Worm (Caenorhabditis elegans): ENCODE results near the gene str-30.

The str-30 gene

ce11 chrV:3768270-3768669 is 43.4 kb downstream of the str-30 start, which contains the start of gene R08E5.4 (continued):
- no peak for TF ChIP-seq cey-2 (tag; optimal IDR thresholded peaks at IDR 0.05; ENCODE audit: borderline replicate concordance, insufficient read depth)
- TF ChIP-seq ceh-28 (tag; optimal IDR thresholded peaks at IDR 0.05): no peak

- no peak for TF ChIP-seq lin-39 (tag; optimal IDR thresholded peaks at IDR 0.05)
- no peak for TF ChIP-seq daf-8 (GFP tag; IDR thresholded peaks at IDR 0.05)
- TF ChIP-seq ceh-62 (tag; optimal IDR thresholded peaks at IDR 0.05): no peak
- no peak for TF ChIP-seq nhr-10 (tag; optimal IDR thresholded peaks at IDR 0.05)
- no peak for TF ChIP-seq vab-7 (GFP tag; IDR thresholded peaks at IDR 0.05)
- no peak for TF ChIP-seq tra-1 (GFP tag; IDR thresholded peaks at IDR 0.05)
- no peak for TF ChIP-seq daf-16 (GFP tag; optimal IDR thresholded peaks at IDR 0.05)
- TF ChIP-seq daf-16 (tag; optimal IDR thresholded peaks at IDR 0.05): no peak
- peak; percentile 14 for TF ChIP-seq hlh-11 (tag; optimal IDR thresholded peaks at IDR 0.05)
- no peak for TF ChIP-seq dve-1 (tag; optimal IDR thresholded peaks at IDR 0.05; ENCODE audit: insufficient read depth)
- no peak for TF ChIP-seq daf-19 (GFP tag; conservative IDR thresholded peaks at IDR 0.05)
- peak; percentile 35 for TF ChIP-seq dmd-6 (GFP tag; IDR thresholded peaks at IDR 0.05)
- no peak for TF ChIP-seq php-3 (GFP tag; IDR thresholded peaks at IDR 0.05)
- TF ChIP-seq lin-29 (GFP tag; IDR thresholded peaks at IDR 0.05): no peak
- TF ChIP-seq spr-1 (tag; optimal IDR thresholded peaks at IDR 0.05): no peak
- no peak for TF ChIP-seq jun-1 (tag; optimal IDR thresholded peaks at IDR 0.05)
- no peak for TF ChIP-seq unc-39 (tag; optimal IDR thresholded peaks at IDR 0.05)
- TF ChIP-seq zip-2 (tag; optimal IDR thresholded peaks at IDR 0.05): no peak
- no peak for TF ChIP-seq duxl-1 (tag; optimal IDR thresholded peaks at IDR 0.05; ENCODE audit: poor library complexity)
- TF ChIP-seq lir-3 (tag; optimal IDR thresholded peaks at IDR 0.05): no peak
- TF ChIP-seq tag-97 (GFP tag; IDR thresholded peaks at IDR 0.05): no peak
- no peak for TF ChIP-seq mep-1 (tag; optimal IDR thresholded peaks at IDR 0.05)
- TF ChIP-seq arid-1 (GFP tag; conservative IDR thresholded peaks at IDR 0.05): no peak
- no peak for TF ChIP-seq ceh-32 (tag; optimal IDR thresholded peaks at IDR 0.05; ENCODE audit: poor library complexity)
- TF ChIP-seq zfp-2 (tag; optimal IDR thresholded peaks at IDR 0.05): no peak
- TF ChIP-seq nhr-28 (tag; optimal IDR thresholded peaks at IDR 0.05): peak; percentile 59
- TF ChIP-seq nhr-48 (tag; optimal IDR thresholded peaks at IDR 0.05): peak; percentile 27
- TF ChIP-seq aha-1 (tag): peak; percentile 98
- TF ChIP-seq ZK546.5 (tag; optimal IDR thresholded peaks at IDR 0.05): no peak
- no peak for TF ChIP-seq sdz-12 (GFP tag; optimal IDR thresholded peaks at IDR 0.05)
- TF ChIP-seq mdl-1 (tag; optimal IDR thresholded peaks at IDR 0.05): peak in 1 of 2 experiments; percentile 29
- TF ChIP-seq snpc-1.2 (GFP tag; IDR thresholded peaks at IDR 0.05): no peak
- TF ChIP-seq unc-130 (GFP tag; optimal IDR thresholded peaks at IDR 0.05): no peak
- no peak for TF ChIP-seq Y75B8A.6 (GFP tag; IDR thresholded peaks at IDR 0.05)
- TF ChIP-seq dmd-9 (GFP tag; IDR thresholded peaks at IDR 0.05): no peak
- peak; percentile 41 for TF ChIP-seq hlh-30 (tag; optimal IDR thresholded peaks at IDR 0.05; ENCODE audit: insufficient read depth)
- TF ChIP-seq ceh-44 (GFP tag; IDR thresholded peaks at IDR 0.05): no peak
- no peak for TF ChIP-seq T20F7.1 (GFP tag; optimal IDR thresholded peaks at IDR 0.05)
- no peak for TF ChIP-seq hmg-1.1 (GFP tag; IDR thresholded peaks at IDR 0.05)
- no peak for TF ChIP-seq F37D6.2 (tag; optimal IDR thresholded peaks at IDR 0.05)
- no peak for TF ChIP-seq mxl-2 (GFP tag; conservative IDR thresholded peaks at IDR 0.05)
- no peak for TF ChIP-seq dpl-1 (GFP tag; optimal IDR thresholded peaks at IDR 0.05)
- no peak for TF ChIP-seq nhr-41 (GFP tag; IDR thresholded peaks at IDR 0.05)
- no peak for TF ChIP-seq ces-1 (GFP tag; optimal IDR thresholded peaks at IDR 0.05)
- TF ChIP-seq mxl-3 (GFP tag; optimal IDR thresholded peaks at IDR 0.05): no peak
- TF ChIP-seq fos-1 (tag; optimal IDR thresholded peaks at IDR 0.05): no peak
Observed at ce11 chrV:3771437-3772256, 46.8 kb downstream of the str-30 start, which contains the start of the genes R08E5.1 and rips-1. Gene R08E5.1, minus strand, starts transcription at chrV:3771518. Gene rips-1, plus strand, starts transcription at chrV:3772021.
